Fruit fly (Drosophila melanogaster) whole organism, embryonic: ENCODE data around the gene Gr33a.

ENCODE experiments used
- CG10147 ChIP-seq: fragments of 200-800 bp; sonication (Bioruptor generic); optimal IDR thresholded peaks from 2 replicates; lab custom pipeline; 2019; ENCODE audit warnings: missing biosample characterization, mild to moderate bottlenecking, missing genetic modification characterization, moderate library complexity
- CG11093 ChIP-seq: fragments of 200-800 bp; sonication (Bioruptor generic); IDR thresholded peaks from 3 replicates; pipeline ENCODE4 v1.3.6; 2022; ENCODE audit warnings: missing biosample characterization, missing genetic modification characterization
- CG12071 ChIP-seq: fragments of 200-800 bp; sonication (Bioruptor generic); optimal IDR thresholded peaks from 3 replicates; lab custom pipeline; 2018; ENCODE audit warnings: missing biosample characterization, mild to moderate bottlenecking, missing genetic modification characterization
- CG12236 ChIP-seq: fragments of 200-800 bp; sonication (Bioruptor generic); optimal IDR thresholded peaks from 2 replicates; lab custom pipeline; 2016; ENCODE audit warnings: missing biosample characterization, missing genetic modification characterization
- CG12299 ChIP-seq: fragments of 200-800 bp; sonication (Bioruptor generic); optimal IDR thresholded peaks from 2 replicates; lab custom pipeline; 2018; ENCODE audit warnings: missing biosample characterization, mild to moderate bottlenecking, missing genetic modification characterization
- CG12659 ChIP-seq: fragments of 200-800 bp; sonication (Bioruptor generic); optimal IDR thresholded peaks from 3 replicates; lab custom pipeline; 2017; ENCODE audit warnings: mild to moderate bottlenecking, missing biosample characterization, missing genetic modification reagents, missing genetic modification characterization
- CG17186 ChIP-seq: fragments of 200-800 bp; sonication (Bioruptor generic); optimal IDR thresholded peaks from 3 replicates; lab custom pipeline; 2017; ENCODE audit warnings: missing biosample characterization, missing genetic modification reagents, missing genetic modification characterization
- CG17359 ChIP-seq: fragments of 200-800 bp; sonication (Bioruptor generic); optimal IDR thresholded peaks from 3 replicates; lab custom pipeline; 2018; ENCODE audit warnings: missing biosample characterization, mild to moderate bottlenecking, missing genetic modification characterization, moderate library complexity
- CG17829 ChIP-seq: fragments of 200-800 bp; optimal IDR thresholded peaks from 2 replicates; lab custom pipeline; 2019; ENCODE audit warnings: missing biosample characterization, mild to moderate bottlenecking, missing genetic modification characterization, moderate library complexity
- CG18476 ChIP-seq: fragments of 200-800 bp; sonication (Bioruptor generic); optimal IDR thresholded peaks from 2 replicates; lab custom pipeline; 2016; ENCODE audit warnings: missing biosample characterization, mild to moderate bottlenecking, missing genetic modification characterization
- CG18599 ChIP-seq: fragments of 200-800 bp; sonication (Bioruptor generic); optimal IDR thresholded peaks from 3 replicates; lab custom pipeline; 2017; ENCODE audit warnings: missing biosample characterization, missing genetic modification characterization, mild to moderate bottlenecking, moderate library complexity, missing genetic modification reagents
- CG18764 ChIP-seq: fragments of 200-800 bp; sonication (Bioruptor generic); optimal IDR thresholded peaks from 3 replicates; lab custom pipeline; 2016; ENCODE audit warnings: missing biosample characterization, missing genetic modification characterization
- CG2116 ChIP-seq: fragments of 200-800 bp; sonication (Bioruptor generic); optimal IDR thresholded peaks from 3 replicates; lab custom pipeline; 2018; ENCODE audit warnings: missing biosample characterization, mild to moderate bottlenecking, missing genetic modification characterization
- CG2120 ChIP-seq: fragments of 200-800 bp; sonication (Bioruptor generic); optimal IDR thresholded peaks from 3 replicates; lab custom pipeline; 2016; ENCODE audit warnings: missing biosample characterization, missing genetic modification characterization
- CG30431 ChIP-seq: fragments of 200-800 bp; sonication (Bioruptor generic); optimal IDR thresholded peaks from 2 replicates; lab custom pipeline; 2017; ENCODE audit warnings: missing biosample characterization, missing genetic modification characterization
- CG33213 ChIP-seq: fragments of 200-800 bp; sonication (Bioruptor generic); optimal IDR thresholded peaks from 3 replicates; lab custom pipeline; 2016; ENCODE audit warnings: missing biosample characterization, missing genetic modification characterization
- CG6765 ChIP-seq: fragments of 200-800 bp; sonication (Bioruptor generic); optimal IDR thresholded peaks from 3 replicates; lab custom pipeline; 2017; ENCODE audit warnings: missing biosample characterization, mild to moderate bottlenecking, missing genetic modification characterization
- CG7556 ChIP-seq: fragments of 200-800 bp; sonication (Bioruptor generic); optimal IDR thresholded peaks from 2 replicates; lab custom pipeline; 2017; ENCODE audit warnings: missing biosample characterization, mild to moderate bottlenecking, missing genetic modification characterization
- CG7963 ChIP-seq: fragments of 200-800 bp; sonication (Bioruptor generic); IDR thresholded peaks from 3 replicates; pipeline ENCODE4 v1.3.6; 2022; ENCODE audit warnings: missing biosample characterization, missing genetic modification characterization; ENCODE audit not compliant: partially characterized antibody
- CG9797 ChIP-seq: fragments of 200-800 bp; sonication (Bioruptor generic); optimal IDR thresholded peaks from 3 replicates; lab custom pipeline; 2018; ENCODE audit warnings: missing biosample characterization, mild to moderate bottlenecking, missing genetic modification characterization
- D19B ChIP-seq: fragments of 200-800 bp; sonication (Bioruptor generic); optimal IDR thresholded peaks from 2 replicates; lab custom pipeline; 2017; ENCODE audit warnings: missing biosample characterization, mild to moderate bottlenecking, missing genetic modification characterization
- Ets65A ChIP-seq: fragments of 200-800 bp; sonication (Bioruptor generic); peaks from one replicate; lab custom pipeline; 2016; ENCODE audit warnings: missing biosample characterization, missing genetic modification characterization
- Ets97D ChIP-seq: fragments of 200-800 bp; sonication (Bioruptor generic); optimal IDR thresholded peaks from 3 replicates; lab custom pipeline; 2016; ENCODE audit warnings: missing biosample characterization, missing genetic modification characterization
- Fer1 ChIP-seq: fragments of 200-800 bp; sonication (Bioruptor generic); optimal IDR thresholded peaks from 2 replicates; lab custom pipeline; 2017; ENCODE audit warnings: missing biosample characterization, mild to moderate bottlenecking, missing genetic modification characterization
- Kr ChIP-seq: fragments of 200-800 bp; sonication (Bioruptor generic); optimal IDR thresholded peaks from 2 replicates; lab custom pipeline; 2017; ENCODE audit warnings: missing biosample characterization, mild to moderate bottlenecking, missing genetic modification characterization
- Mad ChIP-seq: fragments of 200-800 bp; sonication (Bioruptor generic); optimal IDR thresholded peaks from 2 replicates; lab custom pipeline; 2016; ENCODE audit warnings: missing biosample characterization, missing genetic modification characterization
- Opbp ChIP-seq: fragments of 200-800 bp; sonication (Bioruptor generic); IDR thresholded peaks from 3 replicates; pipeline ENCODE4 v1.3.6; 2022; ENCODE audit warnings: missing biosample characterization, missing genetic modification characterization; ENCODE audit not compliant: partially characterized antibody
- Sin3A ChIP-seq: fragments of >200 bp; optimal IDR thresholded peaks from 2 replicates; lab custom pipeline; 2018
- Sry-β ChIP-seq: fragments of 200-800 bp; sonication (Bioruptor generic); optimal IDR thresholded peaks from 2 replicates; lab custom pipeline; 2018; ENCODE audit warnings: missing biosample characterization, mild to moderate bottlenecking, missing genetic modification characterization, moderate library complexity
- Ssrp ChIP-seq: fragments of 200-800 bp; sonication (Bioruptor generic); optimal IDR thresholded peaks from 2 replicates; lab custom pipeline; 2018; ENCODE audit warnings: missing biosample characterization, mild to moderate bottlenecking, missing genetic modification characterization, moderate library complexity
- bsh ChIP-seq, 2 experiments: fragments of 200-800 bp; sonication (Bioruptor generic); optimal IDR thresholded peaks; 2 replicates each; lab custom pipeline; 2017 to 2018; ENCODE audit warnings: mild to moderate bottlenecking in 2 of 2, missing biosample characterization in 2 of 2, missing genetic modification characterization in 2 of 2, moderate library complexity in 1 of 2
- chinmo ChIP-seq: fragments of 200-800 bp; sonication (Bioruptor generic); IDR thresholded peaks from 4 replicates; pipeline ENCODE4 v1.3.6; 2022; ENCODE audit warnings: missing biosample characterization, missing genetic modification characterization; ENCODE audit not compliant: partially characterized antibody
- chm ChIP-seq: fragments of 200-800 bp; sonication (Bioruptor generic); IDR thresholded peaks from 2 replicates; pipeline ENCODE4 v1.3.6; 2022; ENCODE audit warnings: missing biosample characterization, missing genetic modification characterization
- gfzf ChIP-seq: fragments of 200-800 bp; sonication (Bioruptor generic); optimal IDR thresholded peaks from 2 replicates; lab custom pipeline; 2016; ENCODE audit warnings: missing biosample characterization, mild to moderate bottlenecking, missing genetic modification characterization, moderate library complexity
- gsb ChIP-seq: fragments of 200-800 bp; sonication (Bioruptor generic); IDR thresholded peaks from 2 replicates; pipeline ENCODE4 v1.3.6; 2022; ENCODE audit warnings: missing biosample characterization, missing genetic modification characterization
- ind ChIP-seq: fragments of 200-800 bp; sonication (Bioruptor generic); optimal IDR thresholded peaks from 3 replicates; lab custom pipeline; 2016; ENCODE audit warnings: missing biosample characterization, missing genetic modification characterization
- ken ChIP-seq: fragments of 200-800 bp; sonication (Bioruptor generic); IDR thresholded peaks from 3 replicates; pipeline ENCODE4 v1.3.6; 2022; ENCODE audit warnings: missing biosample characterization, missing genetic modification characterization
- oc ChIP-seq: fragments of 200-800 bp; sonication (Bioruptor generic); optimal IDR thresholded peaks from 2 replicates; lab custom pipeline; 2018; ENCODE audit warnings: missing biosample characterization, mild to moderate bottlenecking, missing genetic modification characterization, moderate library complexity
- onecut ChIP-seq: fragments of 200-800 bp; sonication (Bioruptor generic); IDR thresholded peaks from 2 replicates; pipeline ENCODE4 v1.3.6; 2022; ENCODE audit warnings: missing biosample characterization, missing genetic modification characterization
- phol ChIP-seq: fragments of 200-800 bp; sonication (Bioruptor generic); optimal IDR thresholded peaks from 3 replicates; lab custom pipeline; 2018; ENCODE audit warnings: missing biosample characterization, mild to moderate bottlenecking, missing genetic modification characterization, moderate library complexity
- pzg ChIP-seq: fragments of 200-800 bp; sonication (Bioruptor generic); optimal IDR thresholded peaks from 3 replicates; lab custom pipeline; 2018; ENCODE audit warnings: missing biosample characterization, mild to moderate bottlenecking, missing genetic modification characterization, moderate library complexity
- repo ChIP-seq: fragments of 200-800 bp; sonication (Bioruptor generic); optimal IDR thresholded peaks from 2 replicates; lab custom pipeline; 2016; ENCODE audit warnings: missing biosample characterization, missing genetic modification characterization
- slou ChIP-seq: fragments of 200-800 bp; sonication (Bioruptor generic); optimal IDR thresholded peaks from 3 replicates; lab custom pipeline; 2016; ENCODE audit warnings: missing biosample characterization, missing genetic modification characterization
- sna ChIP-seq: fragments of 200-800 bp; sonication (Bioruptor generic); IDR thresholded peaks from 2 replicates; pipeline ENCODE4 v1.3.6; 2022; ENCODE audit warnings: missing biosample characterization, missing genetic modification characterization; ENCODE audit not compliant: partially characterized antibody
- twi ChIP-seq: fragments of 200-800 bp; optimal IDR thresholded peaks from 2 replicates; lab custom pipeline; 2019; ENCODE audit warnings: missing biosample characterization, mild to moderate bottlenecking, missing genetic modification characterization, moderate library complexity
- wek ChIP-seq: fragments of 200-800 bp; sonication (Bioruptor generic); optimal IDR thresholded peaks from 3 replicates; lab custom pipeline; 2018; ENCODE audit warnings: missing biosample characterization, mild to moderate bottlenecking, missing genetic modification characterization, moderate library complexity

The Gr33a gene

dm6 chr2L:12097698-12098097, 40.1 kb upstream of the Gr33a start, which contains the start of gene Ced-12 (continued):
- TF ChIP-seq onecut (GFP tag; lab: Robert Waterston, UW) (no peak), CG17186 (GFP tag; lab: Kevin White, UChicago) (peak; percentile 83), pzg (peak; percentile 64), CG17359 (tag; lab: Kevin White, UChicago) (peak; percentile 46), CG9797 (peak; percentile 57), Opbp (GFP tag; lab: Robert Waterston, UW) (0 out of 3 replicates have a peak, but pooled peaks have one; percentile 8), Sry-β (GFP tag; lab: Kevin White, UChicago) (peak; percentile 66), Ssrp (tag; lab: Kevin White, UChicago) (no peak), Ets65A (GFP tag; lab: Kevin White, UChicago) (no peak), CG12659 (GFP tag; lab: Kevin White, UChicago) (peak; percentile 5)
- TF ChIP-seq, all 482 proteins: peak for 36

dm6 chr2L:12103231-12104210, 34.3 kb upstream of the Gr33a start, which contains the start of the genes Patsas and ThrRS:
Gene Patsas, minus strand, starts transcription at chr2L:12103285.
Gene ThrRS, plus strand, starts transcription at chr2L:12103751.
- TF ChIP-seq CG7963 (GFP tag; lab: Robert Waterston, UW), result no peak
- peak; percentile 49 for TF ChIP-seq CG33213 (GFP tag; lab: Kevin White, UChicago)
- TF ChIP-seq gsb (GFP tag; lab: Robert Waterston, UW), result peak; percentile 69
- TF ChIP-seq Kr (GFP tag; lab: Kevin White, UChicago), result no peak
- peak; percentile 79 for TF ChIP-seq CG18764 (GFP tag; lab: Kevin White, UChicago)
- TF ChIP-seq chm (GFP tag; lab: Robert Waterston, UW), result peak; percentile 57; the same call in 1 of the 2 replicates
- peak; percentile 84 for TF ChIP-seq CG17829 (tag; lab: Kevin White, UChicago)
- peak; percentile 74; the same call in 2 of the 3 replicates for TF ChIP-seq CG11093 (GFP tag; lab: Robert Waterston, UW)
- TF ChIP-seq CG2120 (GFP tag; lab: Kevin White, UChicago), result peak; percentile 91
- TF ChIP-seq oc (tag; lab: Kevin White, UChicago), result no peak
- TF ChIP-seq D19B (GFP tag; lab: Kevin White, UChicago), result peak; percentile 72
- TF ChIP-seq chinmo (GFP tag; lab: Robert Waterston, UW), result no peak
- TF ChIP-seq ind (GFP tag; lab: Kevin White, UChicago), result peak; percentile 82
- no peak for TF ChIP-seq CG12236
- peak; percentile 80; the same call in 2 of the 3 replicates for TF ChIP-seq ken
- peak; percentile 90 for TF ChIP-seq CG10147
- TF ChIP-seq twi (tag; lab: Kevin White, UChicago), result peak; percentile 79
- peak; percentile 93 for TF ChIP-seq phol
- TF ChIP-seq Fer1, result peak; percentile 88
- TF ChIP-seq CG12299 (tag; lab: Kevin White, UChicago), result peak; percentile 79
- peak; percentile 54 for TF ChIP-seq Mad (GFP tag; lab: Kevin White, UChicago)
- TF ChIP-seq sna (GFP tag; lab: Robert Waterston, UW), result no peak
- TF ChIP-seq CG18599 (GFP tag; lab: Kevin White, UChicago), result peak; percentile 91
- peak; percentile 4 for TF ChIP-seq repo (GFP tag; lab: Kevin White, UChicago)
- TF ChIP-seq CG12071 (GFP tag; lab: Kevin White, UChicago), result peak; percentile 24
- peak; percentile 82 for TF ChIP-seq slou (GFP tag; lab: Kevin White, UChicago)
- TF ChIP-seq CG2116 (GFP tag; lab: Kevin White, UChicago), result peak; percentile 90
- TF ChIP-seq gfzf (GFP tag; lab: Kevin White, UChicago), result peak; percentile 79
- TF ChIP-seq bsh (GFP tag; optimal IDR thresholded peaks at IDR 0.05; lab: Kevin White, UChicago), result peak in 1 of 2 experiments; percentile 84
- TF ChIP-seq Sin3A, result peak; percentile 68
- TF ChIP-seq CG30431 (GFP tag; lab: Kevin White, UChicago), result peak; percentile 82
- peak; percentile 79 for TF ChIP-seq Ets97D
- no peak for TF ChIP-seq wek (GFP tag; lab: Kevin White, UChicago)
- TF ChIP-seq CG18476 (GFP tag; lab: Kevin White, UChicago), result peak; percentile 100
- peak; percentile 43 for TF ChIP-seq CG6765
- TF ChIP-seq CG7556 (GFP tag; lab: Kevin White, UChicago), result peak; percentile 81
